Fruit fly (Drosophila melanogaster) whole organism, embryonic: Measurements from ENCODE around the gene ball.

Source experiments
- CG16813 ChIP-seq: fragments of 200-800 bp; sonication (Bioruptor generic); IDR thresholded peaks from 3 replicates; pipeline ENCODE4 v1.3.6; 2022; ENCODE audit warnings: missing biosample characterization, missing genetic modification characterization; ENCODE audit not compliant: partially characterized antibody
- CG8478 ChIP-seq: fragments of >200 bp; optimal IDR thresholded peaks from 2 replicates; lab custom pipeline; 2018
- Dp ChIP-seq: fragments of 200-800 bp; sonication (Bioruptor generic); optimal IDR thresholded peaks from 2 replicates; lab custom pipeline; 2018; ENCODE audit warnings: missing biosample characterization, mild to moderate bottlenecking, missing genetic modification characterization, moderate library complexity
- dm ChIP-seq: fragments of 200-800 bp; sonication (Bioruptor generic); optimal IDR thresholded peaks from 3 replicates; lab custom pipeline; 2016; ENCODE audit warnings: missing biosample characterization, missing genetic modification characterization
- emc ChIP-seq: fragments of 200-800 bp; sonication (Bioruptor generic); optimal IDR thresholded peaks from 2 replicates; lab custom pipeline; 2016; ENCODE audit warnings: missing biosample characterization, missing genetic modification characterization
- fru ChIP-seq: fragments of >200 bp; optimal IDR thresholded peaks from 2 replicates; lab custom pipeline; 2017

DNA sequence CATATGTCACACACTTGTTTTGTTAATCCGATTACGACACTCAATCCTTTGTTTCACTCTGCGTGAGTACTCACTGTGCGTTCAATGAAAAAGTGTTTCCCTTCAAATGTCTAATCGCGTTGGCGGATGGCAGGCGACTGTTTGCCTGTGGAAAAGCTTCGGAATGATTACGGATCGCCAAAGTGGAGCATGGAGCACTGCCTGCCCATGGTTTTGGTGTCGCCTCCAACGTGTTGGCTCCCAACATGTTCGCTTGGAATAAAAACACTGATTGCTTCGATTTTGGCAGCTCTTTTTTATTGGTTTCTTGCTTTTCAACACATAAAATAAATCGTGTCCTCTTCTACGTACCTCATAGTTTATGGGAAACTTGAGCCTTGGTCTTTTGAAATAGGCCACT, 5.2 kb upstream of the ball start, which contains the start of gene SPARC:
- no peak for TF ChIP-seq fru (lab: Kevin White, UChicago)
- TF ChIP-seq Dp (GFP tag; lab: Kevin White, UChicago), result no peak
- TF ChIP-seq dm (GFP tag; lab: Kevin White, UChicago), result no peak
- no peak for TF ChIP-seq emc (GFP tag; lab: Kevin White, UChicago)
- no peak for TF ChIP-seq CG16813 (GFP tag; lab: Robert Waterston, UW)
- no peak for TF ChIP-seq CG8478
